Worm (Caenorhabditis elegans) whole organism, early embryonic: ENCODE measurements around the gene prp-21.

Experiments used
- B0310.2 ChIP-seq: sonication (generic microtip); optimal IDR thresholded peaks from 2 replicates; lab custom pipeline; 2016; ENCODE audit warnings: mild to moderate bottlenecking, missing genetic modification characterization, missing compliant biosample characterization
- F13C5.2 ChIP-seq: sonication (generic microtip); optimal IDR thresholded peaks from 2 replicates; lab custom pipeline; 2017; ENCODE audit warnings: mild to moderate bottlenecking, missing genetic modification characterization, inconsistent platforms, missing compliant biosample characterization
- aly-1 ChIP-seq: sonication (generic microtip); optimal IDR thresholded peaks from 2 replicates; lab custom pipeline; 2016; ENCODE audit warnings: missing genetic modification characterization, missing compliant biosample characterization
- ama-1 ChIP-seq: fragments of 150-350 bp; optimal IDR thresholded peaks from 2 replicates; lab custom pipeline; 2014
- ceh-13 ChIP-seq: fragments of 200-800 bp; sonication (Bioruptor generic); optimal IDR thresholded peaks from 2 replicates; lab custom pipeline; 2018; ENCODE audit warnings: mild to moderate bottlenecking, missing genetic modification characterization, missing compliant biosample characterization
- ceh-36 ChIP-seq: sonication (generic microtip); optimal IDR thresholded peaks from 2 replicates; lab custom pipeline; 2016; ENCODE audit warnings: missing genetic modification characterization, inconsistent platforms, missing compliant biosample characterization
- ets-7 ChIP-seq: sonication (generic microtip); optimal IDR thresholded peaks from 2 replicates; lab custom pipeline; 2016; ENCODE audit warnings: missing genotype, missing genetic modification characterization, missing compliant biosample characterization
- flt-1 ChIP-seq: fragments of 200-800 bp; sonication (Bioruptor generic); IDR thresholded peaks from 2 replicates; pipeline ENCODE4 v1.3.6; 2022; ENCODE audit warnings: missing genetic modification characterization, missing compliant biosample characterization
- hmbx-1 ChIP-seq: sonication (generic microtip); optimal IDR thresholded peaks from 2 replicates; lab custom pipeline; 2016; ENCODE audit warnings: mild to moderate bottlenecking, missing genetic modification characterization, missing compliant biosample characterization
- hmg-4 ChIP-seq: fragments of 200-800 bp; sonication (Bioruptor generic); optimal IDR thresholded peaks from 2 replicates; lab custom pipeline; 2018; ENCODE audit warnings: mild to moderate bottlenecking, missing genetic modification characterization, missing compliant biosample characterization
- hnd-1 ChIP-seq: sonication (generic microtip); optimal IDR thresholded peaks from 2 replicates; lab custom pipeline; 2016; ENCODE audit warnings: missing genetic modification characterization, missing compliant biosample characterization
- pes-1 ChIP-seq: fragments of 200-800 bp; sonication (Bioruptor generic); IDR thresholded peaks from 2 replicates; pipeline ENCODE4 v1.3.6; 2022; ENCODE audit warnings: missing genetic modification reagents, missing genetic modification characterization, missing compliant biosample characterization
- scrt-1 ChIP-seq: fragments of 200-800 bp; sonication (Bioruptor generic); IDR thresholded peaks from 2 replicates; pipeline ENCODE4 v1.3.6; 2022; ENCODE audit warnings: missing genetic modification characterization, missing compliant biosample characterization
- sea-1 ChIP-seq: fragments of 200-800 bp; sonication (Bioruptor generic); conservative IDR thresholded peaks from 2 replicates; pipeline ENCODE4 v1.3.6; 2022; ENCODE audit warnings: missing genetic modification characterization, missing compliant biosample characterization
- tbx-11 ChIP-seq: fragments of 200-800 bp; sonication (Bioruptor generic); IDR thresholded peaks from 2 replicates; pipeline ENCODE4 v1.3.6; 2022; ENCODE audit warnings: missing genetic modification characterization, missing compliant biosample characterization
- tbx-37 ChIP-seq: fragments of 200-800 bp; sonication (Bioruptor generic); conservative IDR thresholded peaks from 2 replicates; pipeline ENCODE4 v1.3.6; 2022; ENCODE audit warnings: missing genetic modification reagents, missing genetic modification characterization, missing compliant biosample characterization
- tra-4 ChIP-seq: sonication (generic microtip); optimal IDR thresholded peaks from 2 replicates; lab custom pipeline; 2017; ENCODE audit warnings: missing genetic modification characterization, missing compliant biosample characterization

The prp-21 gene

ce11 chrII:470375-470774, 14.3 kb upstream of the prp-21 start, which contains the start of gene tomm-22:
TSS of gene tomm-22 (minus strand) at chrII:470475.
- TF ChIP-seq ceh-13 (GFP tag; lab: Kevin White, UChicago) (no peak), aly-1 (tag; lab: Kevin White, UChicago) (no peak), tbx-37 (GFP tag; lab: Robert Waterston, UW) (no peak), F13C5.2 (tag; lab: Kevin White, UChicago) (no peak), pes-1 (GFP tag; lab: Robert Waterston, UW) (no peak)

ce11 chrII:473203-473602, 11.5 kb upstream of the prp-21 start, which contains the start of gene W07E6.5:
TSS of gene W07E6.5 (plus strand) at chrII:473503.
- no peak for TF ChIP-seq hmbx-1
- no peak for TF ChIP-seq tbx-37 (GFP tag; lab: Robert Waterston, UW)
- TF ChIP-seq sea-1 = no peak
- no peak for TF ChIP-seq ceh-13 (GFP tag; lab: Kevin White, UChicago)
- no peak for TF ChIP-seq hnd-1 (tag; lab: Kevin White, UChicago)
- no peak for TF ChIP-seq pes-1 (GFP tag; lab: Robert Waterston, UW)
- TF ChIP-seq ama-1 (lab: Kevin White, UChicago) = no peak
- TF ChIP-seq scrt-1 (GFP tag; lab: Robert Waterston, UW) = no peak
- TF ChIP-seq aly-1 (tag; lab: Kevin White, UChicago) = no peak
- TF ChIP-seq flt-1 = no peak
- no peak for TF ChIP-seq tbx-11 (GFP tag; lab: Robert Waterston, UW)
- TF ChIP-seq hmg-4 (GFP tag; lab: Kevin White, UChicago) = no peak

ce11 chrII:475312-475711, 9.4 kb upstream of the prp-21 start:
- no peak for TF ChIP-seq ama-1 (lab: Kevin White, UChicago)
- TF ChIP-seq aly-1 (tag; lab: Kevin White, UChicago) = no peak
- no peak for TF ChIP-seq flt-1
- no peak for TF ChIP-seq scrt-1 (GFP tag; lab: Robert Waterston, UW)
- TF ChIP-seq ceh-13 (GFP tag; lab: Kevin White, UChicago) = no peak
- TF ChIP-seq sea-1 = no peak
- TF ChIP-seq B0310.2 (tag; lab: Kevin White, UChicago) = no peak
- no peak for TF ChIP-seq tbx-37 (GFP tag; lab: Robert Waterston, UW)
- no peak for TF ChIP-seq tra-4 (tag; lab: Kevin White, UChicago)
- TF ChIP-seq hmg-4 (GFP tag; lab: Kevin White, UChicago) = no peak
- no peak for TF ChIP-seq pes-1 (GFP tag; lab: Robert Waterston, UW)
- TF ChIP-seq ceh-36 = no peak
- TF ChIP-seq ets-7 (tag; lab: Kevin White, UChicago) = no peak
- no peak for TF ChIP-seq hnd-1 (tag; lab: Kevin White, UChicago)
- TF ChIP-seq F13C5.2 (tag; lab: Kevin White, UChicago) = no peak
- TF ChIP-seq tbx-11 (GFP tag; lab: Robert Waterston, UW) = no peak
- TF ChIP-seq hmbx-1 = no peak

- peak; percentile 44; the same call in 1 of the 2 replicates for TF ChIP-seq tbx-37 (GFP tag; lab: Robert Waterston, UW)
- TF ChIP-seq flt-1 = 0 out of 2 replicates have a peak, but pooled peaks have one; percentile 5
- peak; percentile 27 for TF ChIP-seq F13C5.2 (tag; lab: Kevin White, UChicago)
- TF ChIP-seq tbx-11 (GFP tag; lab: Robert Waterston, UW) = no peak
- TF ChIP-seq scrt-1 (GFP tag; lab: Robert Waterston, UW) = no peak
- TF ChIP-seq hmbx-1 = no peak
- TF ChIP-seq pes-1 (GFP tag; lab: Robert Waterston, UW) = 0 out of 2 replicates have a peak, but pooled peaks have one; percentile 40
- no peak for TF ChIP-seq aly-1 (tag; lab: Kevin White, UChicago)
- no peak for TF ChIP-seq ama-1 (lab: Kevin White, UChicago)
- TF ChIP-seq sea-1 = peak; percentile 71
- peak; percentile 55 for TF ChIP-seq hmg-4 (GFP tag; lab: Kevin White, UChicago)
- peak; percentile 38 for TF ChIP-seq ets-7 (tag; lab: Kevin White, UChicago)
These were observed 8.7 kb upstream of the prp-21 start, which contains the start of gene nsun-1 for ce11 chrII:475890-476420. TSS of gene nsun-1 (minus strand) at chrII:475940.

- TF ChIP-seq aly-1 (tag; lab: Kevin White, UChicago) (no peak), scrt-1 (GFP tag; lab: Robert Waterston, UW) (no peak), hnd-1 (tag; lab: Kevin White, UChicago) (no peak), sea-1 (no peak), ceh-36 (no peak), tra-4 (tag; lab: Kevin White, UChicago) (no peak), F13C5.2 (tag; lab: Kevin White, UChicago) (no peak), tbx-11 (GFP tag; lab: Robert Waterston, UW) (no peak), ama-1 (lab: Kevin White, UChicago) (no peak), hmbx-1 (no peak), B0310.2 (tag; lab: Kevin White, UChicago) (no peak)
These were observed 10.5 kb downstream of the prp-21 start, which contains the start of gene sms-5 for ce11 chrII:495124-495523. TSS of gene sms-5 (plus strand) at chrII:495424.

ce11 chrII:502638-503037, 18.0 kb downstream of the prp-21 start:
- TF ChIP-seq ceh-36 (no peak), hmbx-1 (no peak), tbx-37 (GFP tag; lab: Robert Waterston, UW) (no peak), hmg-4 (GFP tag; lab: Kevin White, UChicago) (no peak), ets-7 (tag; lab: Kevin White, UChicago) (no peak), ceh-13 (GFP tag; lab: Kevin White, UChicago) (no peak), B0310.2 (tag; lab: Kevin White, UChicago) (no peak), sea-1 (no peak), flt-1 (no peak)

ce11 chrII:506069-506468, 21.4 kb downstream of the prp-21 start:
- no peak for TF ChIP-seq hmg-4 (GFP tag; lab: Kevin White, UChicago)
- TF ChIP-seq F13C5.2 (tag; lab: Kevin White, UChicago) = peak; percentile 57
